Fruit fly (Drosophila melanogaster) whole organism, prepupa: ENCODE measurements around the gene CG11619.

ENCODE experiments used
- CG10631 ChIP-seq: fragments of 200-800 bp; sonication (Bioruptor generic); optimal IDR thresholded peaks from 2 replicates; lab custom pipeline; 2016; ENCODE audit warnings: missing biosample characterization, missing genetic modification characterization
- CG10669 ChIP-seq: fragments of 200-800 bp; sonication (Bioruptor generic); optimal IDR thresholded peaks from 3 replicates; lab custom pipeline; 2018; ENCODE audit warnings: missing biosample characterization, mild to moderate bottlenecking, missing genetic modification characterization, moderate library complexity
- CG11902 ChIP-seq: fragments of 200-800 bp; sonication (Bioruptor generic); optimal IDR thresholded peaks from 3 replicates; lab custom pipeline; 2016; ENCODE audit warnings: missing biosample characterization, missing genetic modification characterization
- CG1621 ChIP-seq: fragments of 200-800 bp; sonication (Bioruptor generic); optimal IDR thresholded peaks from 3 replicates; lab custom pipeline; 2018; ENCODE audit warnings: missing biosample characterization, mild to moderate bottlenecking, missing genetic modification characterization
- CG32006 ChIP-seq: fragments of 200-800 bp; sonication (Bioruptor generic); optimal IDR thresholded peaks from 3 replicates; lab custom pipeline; 2017; ENCODE audit warnings: missing biosample characterization, mild to moderate bottlenecking, missing genetic modification characterization
- CG6854 ChIP-seq: fragments of 200-800 bp; sonication (Bioruptor generic); optimal IDR thresholded peaks from 2 replicates; lab custom pipeline; 2017; ENCODE audit warnings: missing biosample characterization, mild to moderate bottlenecking, missing genetic modification characterization
- CG7368 ChIP-seq: fragments of 200-800 bp; sonication (Bioruptor generic); optimal IDR thresholded peaks from 3 replicates; lab custom pipeline; 2016; ENCODE audit warnings: missing biosample characterization, missing genetic modification characterization
- CG8119 ChIP-seq: fragments of 200-800 bp; sonication (Bioruptor generic); IDR thresholded peaks from 3 replicates; pipeline ENCODE4 v1.3.6; 2022; ENCODE audit warnings: missing biosample characterization, missing genetic modification characterization
- Hr38 ChIP-seq: sonication (Bioruptor generic); optimal IDR thresholded peaks from 2 replicates; lab custom pipeline; 2016; ENCODE audit warnings: missing biosample characterization, missing genetic modification characterization
- Lpt ChIP-seq: fragments of 200-800 bp; sonication (Bioruptor generic); optimal IDR thresholded peaks from 3 replicates; lab custom pipeline; 2016; ENCODE audit warnings: missing biosample characterization, missing genetic modification characterization
- acj6 ChIP-seq: fragments of 200-800 bp; sonication (Bioruptor generic); optimal IDR thresholded peaks from 3 replicates; lab custom pipeline; 2016; ENCODE audit warnings: missing biosample characterization, missing genetic modification characterization
- pdm3 ChIP-seq: fragments of 200-800 bp; sonication (Bioruptor generic); optimal IDR thresholded peaks from 3 replicates; lab custom pipeline; 2016; ENCODE audit warnings: missing biosample characterization, missing genetic modification characterization
- svp ChIP-seq: fragments of 200-800 bp; sonication (Bioruptor generic); peaks from one replicate; lab custom pipeline; 2016; ENCODE audit warnings: missing biosample characterization, missing genetic modification characterization

dm6 chr3L:18995667-18996029 is 7.5 kb upstream of the CG11619 start:
- TF ChIP-seq acj6 (GFP tag; lab: Kevin White, UChicago): no peak
- no peak for TF ChIP-seq CG32006 (GFP tag; lab: Kevin White, UChicago)
- TF ChIP-seq CG7368 (GFP tag; lab: Kevin White, UChicago): no peak
- TF ChIP-seq CG1621: peak; percentile 62
- no peak for TF ChIP-seq CG10631
- no peak for TF ChIP-seq Lpt (GFP tag; lab: Kevin White, UChicago)
- TF ChIP-seq pdm3 (GFP tag; lab: Kevin White, UChicago): no peak
- no peak for TF ChIP-seq CG6854 (GFP tag; lab: Kevin White, UChicago)
- no peak for TF ChIP-seq CG11902
- no peak for TF ChIP-seq svp (GFP tag; lab: Kevin White, UChicago)
- no peak for TF ChIP-seq Hr38
- no peak for TF ChIP-seq CG8119
- TF ChIP-seq CG10669 (GFP tag; lab: Kevin White, UChicago): no peak
